Fruit fly (Drosophila melanogaster): ENCODE measurements around the gene TfIIA-L.

Gene TfIIA-L

dm6 chr3R:27273118-27274062, 22.5 kb downstream of the TfIIA-L start, which contains the start of gene CG5934 (continued):
- no peak for TF ChIP-seq mld (GFP tag; IDR thresholded peaks at IDR 0.05; ENCODE audit: partially characterized antibody)
- TF ChIP-seq zf30C (GFP tag; optimal IDR thresholded peaks at IDR 0.05): no peak
- TF ChIP-seq BEAF-32 (GFP tag; optimal IDR thresholded peaks at IDR 0.05): peak; percentile 38
- TF ChIP-seq Chrac-16 (GFP tag; optimal IDR thresholded peaks at IDR 0.05): peak; percentile 2
- no peak for TF ChIP-seq CG7963 (GFP tag; IDR thresholded peaks at IDR 0.05; ENCODE audit: partially characterized antibody)
- no peak for TF ChIP-seq H2.0 (GFP tag; IDR thresholded peaks at IDR 0.05)
- TF ChIP-seq twi (tag; optimal IDR thresholded peaks at IDR 0.05): no peak
- peak; percentile 67 for TF ChIP-seq Rfx (GFP tag; IDR thresholded peaks at IDR 0.05)
- no peak for TF ChIP-seq Nf-YB (GFP tag; optimal IDR thresholded peaks at IDR 0.05)
- no peak for TF ChIP-seq tup (GFP tag; optimal IDR thresholded peaks at IDR 0.05)
- no peak for TF ChIP-seq CG4854 (GFP tag; optimal IDR thresholded peaks at IDR 0.05)
- peak; percentile 1 for TF ChIP-seq YL-1 (GFP tag; optimal IDR thresholded peaks at IDR 0.05)
- TF ChIP-seq Jarid2 (GFP tag; optimal IDR thresholded peaks at IDR 0.05): no peak
- TF ChIP-seq CG14860 (GFP tag; IDR thresholded peaks at IDR 0.05; ENCODE audit: partially characterized antibody): no peak
- peak; percentile 16 for TF ChIP-seq CG17186 (GFP tag; optimal IDR thresholded peaks at IDR 0.05)
- TF ChIP-seq CG33557 (GFP tag; optimal IDR thresholded peaks at IDR 0.05): no peak
- TF ChIP-seq CG6765 (GFP tag; optimal IDR thresholded peaks at IDR 0.05): no peak
- no peak for TF ChIP-seq TFAM (GFP tag; optimal IDR thresholded peaks at IDR 0.05)
- no peak for TF ChIP-seq vvl (GFP tag; IDR thresholded peaks at IDR 0.05)
- no peak for TF ChIP-seq CG34422 (GFP tag; IDR thresholded peaks at IDR 0.05)
- TF ChIP-seq chif (GFP tag; optimal IDR thresholded peaks at IDR 0.05): no peak
- peak; percentile 26 for TF ChIP-seq nmo (GFP tag; optimal IDR thresholded peaks at IDR 0.05)
- TF ChIP-seq MESR4 (GFP tag; optimal IDR thresholded peaks at IDR 0.05): peak; percentile 70
- no peak for TF ChIP-seq CG32772 (GFP tag; IDR thresholded peaks at IDR 0.05)
- TF ChIP-seq Hr78 (GFP tag; optimal IDR thresholded peaks at IDR 0.05): no peak
- TF ChIP-seq CHES-1-like (GFP tag; optimal IDR thresholded peaks at IDR 0.05): peak; percentile 40
- peak; percentile 93 for TF ChIP-seq CG10267 (tag; optimal IDR thresholded peaks at IDR 0.05)
- TF ChIP-seq CG5245 (GFP tag; optimal IDR thresholded peaks at IDR 0.05): no peak
- peak; percentile 31 for TF ChIP-seq pho (GFP tag; optimal IDR thresholded peaks at IDR 0.05)
- no peak for TF ChIP-seq CG11093 (GFP tag; IDR thresholded peaks at IDR 0.05)
- TF ChIP-seq h (optimal IDR thresholded peaks at IDR 0.05): no peak
- TF ChIP-seq gsb-n (tag; optimal IDR thresholded peaks at IDR 0.05): no peak
- TF ChIP-seq NFAT (GFP tag; IDR thresholded peaks at IDR 0.05): peak; percentile 59; the same call in 1 of the 2 replicates
- no peak for TF ChIP-seq kah (GFP tag; optimal IDR thresholded peaks at IDR 0.05)
- TF ChIP-seq CG30431 (GFP tag; optimal IDR thresholded peaks at IDR 0.05): no peak
- no peak for TF ChIP-seq CG4360 (GFP tag; IDR thresholded peaks at IDR 0.05)
- TF ChIP-seq CG18619 (GFP tag; optimal IDR thresholded peaks at IDR 0.05): peak; percentile 34
- no peak for TF ChIP-seq Oaz (GFP tag; IDR thresholded peaks at IDR 0.05)
- TF ChIP-seq Pdp1 (GFP tag; optimal IDR thresholded peaks at IDR 0.05): peak in 1 of 2 experiments; percentile 63
- peak; percentile 14 for TF ChIP-seq sqz (GFP tag; optimal IDR thresholded peaks at IDR 0.05)
- TF ChIP-seq odd (GFP tag; optimal IDR thresholded peaks at IDR 0.05): no peak
- no peak for TF ChIP-seq oc (tag; optimal IDR thresholded peaks at IDR 0.05)
- TF ChIP-seq NC2α (GFP tag; optimal IDR thresholded peaks at IDR 0.05): peak; percentile 8
- TF ChIP-seq eyg (GFP tag; optimal IDR thresholded peaks at IDR 0.05): no peak
- TF ChIP-seq CG4424 (GFP tag; optimal IDR thresholded peaks at IDR 0.05): no peak
- TF ChIP-seq nom (GFP tag; optimal IDR thresholded peaks at IDR 0.05): peak; percentile 51
- TF ChIP-seq al (GFP tag; IDR thresholded peaks at IDR 0.05): no peak
- peak; percentile 72 for TF ChIP-seq Deaf1 (tag; optimal IDR thresholded peaks at IDR 0.05)

Measured in whole organism, embryonic.